Fruit fly (Drosophila melanogaster) whole organism, prepupa: ENCODE measurements around the gene Hsp60D.

ENCODE experiments used
- Blimp-1 ChIP-seq: fragments of 200-800 bp; sonication (Bioruptor generic); optimal IDR thresholded peaks from 3 replicates; lab custom pipeline; 2017; ENCODE audit warnings: missing biosample characterization, missing genetic modification characterization, mild to moderate bottlenecking, moderate library complexity, missing genetic modification reagents
- CG10631 ChIP-seq: fragments of 200-800 bp; sonication (Bioruptor generic); optimal IDR thresholded peaks from 2 replicates; lab custom pipeline; 2016; ENCODE audit warnings: missing biosample characterization, missing genetic modification characterization
- CG11762 ChIP-seq: fragments of 200-800 bp; sonication (Bioruptor generic); optimal IDR thresholded peaks from 3 replicates; lab custom pipeline; 2016; ENCODE audit warnings: missing biosample characterization, missing genetic modification characterization; ENCODE audit not compliant: insufficient read depth
- CG11902 ChIP-seq: fragments of 200-800 bp; sonication (Bioruptor generic); optimal IDR thresholded peaks from 3 replicates; lab custom pipeline; 2016; ENCODE audit warnings: missing biosample characterization, missing genetic modification characterization
- CG15336 ChIP-seq: fragments of 200-800 bp; sonication (Bioruptor generic); IDR thresholded peaks from 2 replicates; pipeline ENCODE4 v1.3.6; 2022; ENCODE audit warnings: missing biosample characterization, missing genetic modification characterization
- CG1621 ChIP-seq: fragments of 200-800 bp; sonication (Bioruptor generic); optimal IDR thresholded peaks from 3 replicates; lab custom pipeline; 2018; ENCODE audit warnings: missing biosample characterization, mild to moderate bottlenecking, missing genetic modification characterization
- CG16779 ChIP-seq: fragments of 200-800 bp; sonication (Bioruptor generic); optimal IDR thresholded peaks from 3 replicates; lab custom pipeline; 2017; ENCODE audit warnings: missing biosample characterization, mild to moderate bottlenecking, missing genetic modification characterization
- CG31627 ChIP-seq: fragments of 200-800 bp; sonication (Bioruptor generic); optimal IDR thresholded peaks from 3 replicates; lab custom pipeline; 2016; ENCODE audit warnings: missing biosample characterization, missing genetic modification characterization
- CG32006 ChIP-seq: fragments of 200-800 bp; sonication (Bioruptor generic); optimal IDR thresholded peaks from 3 replicates; lab custom pipeline; 2017; ENCODE audit warnings: missing biosample characterization, mild to moderate bottlenecking, missing genetic modification characterization
- CG34406 ChIP-seq: fragments of 200-800 bp; sonication (Bioruptor generic); optimal IDR thresholded peaks from 3 replicates; lab custom pipeline; 2016; ENCODE audit warnings: missing biosample characterization, missing genetic modification characterization
- CG3919 ChIP-seq: fragments of 200-800 bp; sonication (Bioruptor generic); optimal IDR thresholded peaks from 3 replicates; lab custom pipeline; 2016; ENCODE audit warnings: missing biosample characterization, missing genetic modification characterization
- CG4318 ChIP-seq: fragments of 200-800 bp; sonication (Bioruptor generic); optimal IDR thresholded peaks from 3 replicates; lab custom pipeline; 2017; ENCODE audit warnings: missing biosample characterization, mild to moderate bottlenecking, missing genetic modification characterization
- CG6163 ChIP-seq: fragments of 200-800 bp; sonication (Bioruptor generic); IDR thresholded peaks from 3 replicates; pipeline ENCODE4 v1.3.6; 2022; ENCODE audit warnings: missing biosample characterization, missing genetic modification characterization
- CG6276 ChIP-seq: fragments of 200-800 bp; sonication (Bioruptor generic); optimal IDR thresholded peaks from 2 replicates; lab custom pipeline; 2017; ENCODE audit warnings: missing biosample characterization, mild to moderate bottlenecking, missing genetic modification characterization
- CG6854 ChIP-seq: fragments of 200-800 bp; sonication (Bioruptor generic); optimal IDR thresholded peaks from 2 replicates; lab custom pipeline; 2017; ENCODE audit warnings: missing biosample characterization, mild to moderate bottlenecking, missing genetic modification characterization
- CG8119 ChIP-seq: fragments of 200-800 bp; sonication (Bioruptor generic); IDR thresholded peaks from 3 replicates; pipeline ENCODE4 v1.3.6; 2022; ENCODE audit warnings: missing biosample characterization, missing genetic modification characterization
- Eip75B ChIP-seq: fragments of 200-800 bp; sonication (Bioruptor generic); optimal IDR thresholded peaks from 3 replicates; lab custom pipeline; 2016; ENCODE audit warnings: missing biosample characterization, missing genetic modification characterization
- Eip78C ChIP-seq: fragments of 200-800 bp; sonication (Bioruptor generic); peaks from one replicate; lab custom pipeline; 2016; ENCODE audit warnings: missing biosample characterization, missing genetic modification characterization
- Eip93F ChIP-seq: fragments of 200-800 bp; sonication (Bioruptor generic); optimal IDR thresholded peaks from 2 replicates; lab custom pipeline; 2016; ENCODE audit warnings: missing biosample characterization, mild to moderate bottlenecking, missing genetic modification characterization
- Ets21C ChIP-seq: fragments of 200-800 bp; sonication (Bioruptor generic); optimal IDR thresholded peaks from 3 replicates; lab custom pipeline; 2016; ENCODE audit warnings: missing biosample characterization, missing genetic modification characterization
- Ets96B ChIP-seq: fragments of 200-800 bp; optimal IDR thresholded peaks from 2 replicates; lab custom pipeline; 2019; ENCODE audit warnings: missing biosample characterization, mild to moderate bottlenecking, missing genetic modification characterization, moderate library complexity
- Gug ChIP-seq: fragments of 200-800 bp; sonication (Bioruptor generic); IDR thresholded peaks from 2 replicates; pipeline ENCODE4 v1.3.6; 2022; ENCODE audit warnings: missing biosample characterization, missing genetic modification characterization
- Hr38 ChIP-seq: sonication (Bioruptor generic); optimal IDR thresholded peaks from 2 replicates; lab custom pipeline; 2016; ENCODE audit warnings: missing biosample characterization, missing genetic modification characterization
- Hr4 ChIP-seq: fragments of 200-800 bp; sonication (Bioruptor generic); optimal IDR thresholded peaks from 3 replicates; lab custom pipeline; 2016; ENCODE audit warnings: missing biosample characterization, missing genetic modification characterization
- Lpt ChIP-seq: fragments of 200-800 bp; sonication (Bioruptor generic); optimal IDR thresholded peaks from 3 replicates; lab custom pipeline; 2016; ENCODE audit warnings: missing biosample characterization, missing genetic modification characterization
- Met ChIP-seq: fragments of 200-800 bp; sonication (Bioruptor generic); optimal IDR thresholded peaks from 3 replicates; lab custom pipeline; 2016; ENCODE audit warnings: missing biosample characterization, missing genetic modification characterization
- OdsH ChIP-seq: fragments of 200-800 bp; sonication (Bioruptor generic); optimal IDR thresholded peaks from 3 replicates; lab custom pipeline; 2016; ENCODE audit warnings: missing biosample characterization, missing genetic modification characterization
- Smox ChIP-seq: fragments of 200-800 bp; sonication (Bioruptor generic); optimal IDR thresholded peaks from 3 replicates; lab custom pipeline; 2016; ENCODE audit warnings: missing biosample characterization, missing genetic modification characterization
- Sox102F ChIP-seq: fragments of 200-800 bp; sonication (Bioruptor generic); optimal IDR thresholded peaks from 2 replicates; lab custom pipeline; 2016; ENCODE audit warnings: missing biosample characterization, mild to moderate bottlenecking, missing genetic modification characterization
- Sox14 ChIP-seq: fragments of 200-800 bp; sonication (Bioruptor generic); optimal IDR thresholded peaks from 3 replicates; lab custom pipeline; 2016; ENCODE audit warnings: missing biosample characterization, missing genetic modification characterization
- Sox15 ChIP-seq: fragments of 200-800 bp; sonication (Bioruptor generic); optimal IDR thresholded peaks from 3 replicates; lab custom pipeline; 2016; ENCODE audit warnings: missing biosample characterization, missing genetic modification characterization
- achi ChIP-seq: fragments of 200-800 bp; sonication (Bioruptor generic); optimal IDR thresholded peaks from 3 replicates; lab custom pipeline; 2016; ENCODE audit warnings: missing biosample characterization, missing genetic modification characterization
- acj6 ChIP-seq: fragments of 200-800 bp; sonication (Bioruptor generic); optimal IDR thresholded peaks from 3 replicates; lab custom pipeline; 2016; ENCODE audit warnings: missing biosample characterization, missing genetic modification characterization
- cyc ChIP-seq: fragments of 200-800 bp; sonication (Bioruptor generic); optimal IDR thresholded peaks from 3 replicates; lab custom pipeline; 2016; ENCODE audit warnings: missing biosample characterization, missing genetic modification characterization
- dac ChIP-seq: fragments of 200-800 bp; sonication (Bioruptor generic); optimal IDR thresholded peaks from 2 replicates; lab custom pipeline; 2017; ENCODE audit warnings: missing biosample characterization, mild to moderate bottlenecking, missing genetic modification characterization
- dsx ChIP-seq: fragments of 200-800 bp; optimal IDR thresholded peaks from 3 replicates; lab custom pipeline; 2019; ENCODE audit warnings: missing biosample characterization, mild to moderate bottlenecking, missing genetic modification characterization, moderate library complexity; ENCODE audit not compliant: poor library complexity, severe bottlenecking
- eg ChIP-seq: fragments of 200-800 bp; sonication (Bioruptor generic); IDR thresholded peaks from 3 replicates; pipeline ENCODE4 v1.3.6; 2022; ENCODE audit warnings: missing biosample characterization, missing genetic modification characterization
- esn ChIP-seq: fragments of 200-800 bp; sonication (Bioruptor generic); optimal IDR thresholded peaks from 2 replicates; lab custom pipeline; 2016; ENCODE audit warnings: missing biosample characterization, mild to moderate bottlenecking, missing genetic modification characterization, moderate library complexity
- fd59A ChIP-seq: fragments of 200-800 bp; sonication (Bioruptor generic); optimal IDR thresholded peaks from 2 replicates; lab custom pipeline; 2017; ENCODE audit warnings: missing biosample characterization, mild to moderate bottlenecking, missing genetic modification characterization, missing genetic modification reagents
- fd85E ChIP-seq: fragments of 200-800 bp; sonication (Bioruptor generic); optimal IDR thresholded peaks from 3 replicates; lab custom pipeline; 2016; ENCODE audit warnings: missing biosample characterization, missing genetic modification characterization
- fkh ChIP-seq: fragments of 200-800 bp; sonication (Bioruptor generic); optimal IDR thresholded peaks from 3 replicates; lab custom pipeline; 2017; ENCODE audit warnings: missing biosample characterization, mild to moderate bottlenecking, missing genetic modification characterization, moderate library complexity
- net ChIP-seq: fragments of 200-800 bp; sonication (Bioruptor generic); optimal IDR thresholded peaks from 3 replicates; lab custom pipeline; 2016; ENCODE audit warnings: missing biosample characterization, missing genetic modification characterization
- pdm3 ChIP-seq: fragments of 200-800 bp; sonication (Bioruptor generic); optimal IDR thresholded peaks from 3 replicates; lab custom pipeline; 2016; ENCODE audit warnings: missing biosample characterization, missing genetic modification characterization
- salr ChIP-seq, 2 experiments: fragments of 200-800 bp; sonication (Bioruptor generic); optimal IDR thresholded peaks; 3 replicates each; lab custom pipeline; 2016 to 2018; ENCODE audit warnings: missing biosample characterization in 2 of 2, missing genetic modification characterization in 2 of 2, mild to moderate bottlenecking in 1 of 2
- spab ChIP-seq: fragments of 200-800 bp; sonication (Bioruptor generic); optimal IDR thresholded peaks from 2 replicates; lab custom pipeline; 2017; ENCODE audit warnings: missing biosample characterization, mild to moderate bottlenecking, missing genetic modification characterization, missing genetic modification reagents
- ss ChIP-seq, 2 experiments: fragments of 200-800 bp; sonication (Bioruptor generic); optimal IDR thresholded peaks; 2 replicates in 1 of 2; 3 replicates in 1 of 2; lab custom pipeline; 2017 to 2018; ENCODE audit warnings: mild to moderate bottlenecking in 2 of 2, missing biosample characterization in 2 of 2, missing genetic modification characterization in 2 of 2, moderate library complexity in 1 of 2
- svp ChIP-seq: fragments of 200-800 bp; sonication (Bioruptor generic); peaks from one replicate; lab custom pipeline; 2016; ENCODE audit warnings: missing biosample characterization, missing genetic modification characterization
- vri ChIP-seq: fragments of 200-800 bp; sonication (Bioruptor generic); optimal IDR thresholded peaks from 3 replicates; lab custom pipeline; 2016; ENCODE audit warnings: missing biosample characterization, mild to moderate bottlenecking, missing genetic modification characterization

Gene Hsp60D

DNA sequence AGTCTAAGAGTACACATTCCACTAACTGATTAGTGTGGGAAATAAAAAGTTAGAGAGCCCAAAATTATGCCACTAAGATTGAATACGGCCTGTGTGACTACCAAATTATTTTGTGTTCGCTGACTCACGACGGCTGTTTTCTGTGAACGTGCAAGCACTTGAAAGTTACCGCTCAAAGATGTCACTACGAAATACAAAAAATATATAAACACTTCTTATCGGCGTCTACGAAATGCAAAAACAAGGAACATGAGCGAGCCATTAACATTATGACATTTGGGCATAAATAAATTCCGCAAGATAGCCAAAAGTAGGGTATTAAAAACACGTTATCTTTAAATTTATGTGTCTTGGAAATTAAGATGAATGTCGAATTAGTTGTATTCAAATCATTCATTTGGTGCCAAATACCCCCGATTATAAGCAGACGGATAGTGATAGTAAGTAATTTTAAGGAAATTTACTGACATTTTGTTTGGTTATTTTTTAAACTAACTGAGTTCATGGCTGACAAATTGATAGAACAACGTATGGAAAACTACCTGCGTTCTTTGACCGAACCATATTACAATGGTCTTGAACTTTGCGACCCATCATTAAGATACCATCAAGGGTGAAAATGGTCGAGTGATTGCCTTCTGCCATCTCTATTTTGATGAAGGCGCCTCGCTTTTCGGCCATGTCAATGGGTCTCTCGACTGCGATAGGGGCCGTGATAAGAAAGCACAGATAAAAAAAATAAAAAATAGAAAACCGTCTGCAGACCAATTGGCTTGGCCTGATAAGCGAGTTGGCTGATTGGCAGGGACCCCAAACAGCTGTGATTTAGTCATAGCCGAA is 14.3 kb downstream of the Hsp60D start, which contains the start of gene Tehao:
Gene Tehao (plus strand): TSS at position 828 of the 840 bp plus-strand sequence.
- TF ChIP-seq Sox14 (GFP tag; lab: Kevin White, UChicago): no peak
- TF ChIP-seq vri (GFP tag; lab: Kevin White, UChicago): peak; percentile 60
- peak; percentile 78 for TF ChIP-seq svp (GFP tag; lab: Kevin White, UChicago)

DNA sequence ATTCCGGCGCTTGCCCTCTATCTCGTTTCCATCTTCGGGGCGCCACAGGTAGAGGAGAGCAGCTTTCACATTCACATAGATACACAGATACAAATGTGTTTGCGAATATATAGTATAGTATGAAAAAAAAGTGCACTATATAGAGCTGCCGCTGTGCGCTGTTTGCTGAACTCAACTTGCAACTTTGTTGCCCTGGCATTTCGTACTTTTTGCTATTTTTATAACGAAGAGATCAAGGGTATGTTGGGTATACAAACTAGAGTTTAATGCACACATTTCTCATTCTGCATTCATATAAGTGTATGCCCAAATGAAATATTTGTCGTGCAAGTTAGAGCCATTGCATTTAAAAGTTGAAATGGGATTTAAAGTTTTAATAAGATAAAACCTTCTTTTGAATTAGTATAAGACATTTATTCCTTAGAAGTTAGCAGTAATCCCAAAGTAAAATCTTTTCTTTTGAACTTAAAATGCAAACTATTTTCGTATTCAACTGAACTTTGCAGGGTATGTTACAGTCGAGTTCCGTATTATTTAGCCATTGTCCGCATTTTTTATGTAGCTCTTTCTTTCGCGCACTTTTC is 18.3 kb downstream of the Hsp60D start:
- TF ChIP-seq ss (GFP tag; optimal IDR thresholded peaks at IDR 0.05; lab: Kevin White, UChicago): no peak
- TF ChIP-seq Ets96B (tag; lab: Kevin White, UChicago): no peak
- peak; percentile 13 for TF ChIP-seq OdsH (GFP tag; lab: Kevin White, UChicago)
- TF ChIP-seq acj6 (GFP tag; lab: Kevin White, UChicago): peak; percentile 4
- no peak for TF ChIP-seq Sox102F (GFP tag; lab: Kevin White, UChicago)
- TF ChIP-seq Hr38 (GFP tag; lab: Kevin White, UChicago): no peak
- no peak for TF ChIP-seq Ets21C (GFP tag; lab: Kevin White, UChicago)
- peak; percentile 61 for TF ChIP-seq CG8119 (GFP tag; lab: Robert Waterston, UW)
- TF ChIP-seq CG16779 (tag; lab: Kevin White, UChicago): no peak
- no peak for TF ChIP-seq CG6163 (GFP tag; lab: Robert Waterston, UW)
- no peak for TF ChIP-seq Sox15 (GFP tag; lab: Kevin White, UChicago)
- TF ChIP-seq net (GFP tag; lab: Kevin White, UChicago): no peak
- TF ChIP-seq CG34406: no peak
- TF ChIP-seq spab: no peak
- peak; percentile 92 for TF ChIP-seq dsx
- TF ChIP-seq dac (GFP tag; lab: Kevin White, UChicago): no peak
- no peak for TF ChIP-seq esn (GFP tag; lab: Kevin White, UChicago)
- no peak for TF ChIP-seq achi (GFP tag; lab: Kevin White, UChicago)
- TF ChIP-seq CG11762 (GFP tag; lab: Kevin White, UChicago): no peak
- TF ChIP-seq eg: no peak
- no peak for TF ChIP-seq CG31627 (GFP tag; lab: Kevin White, UChicago)
- TF ChIP-seq Eip75B (GFP tag; lab: Kevin White, UChicago): peak; percentile 9
- no peak for TF ChIP-seq CG6854 (GFP tag; lab: Kevin White, UChicago)
- no peak for TF ChIP-seq CG10631 (GFP tag; lab: Kevin White, UChicago)
- TF ChIP-seq CG1621: no peak
- TF ChIP-seq Hr4 (GFP tag; lab: Kevin White, UChicago): peak; percentile 63
- no peak for TF ChIP-seq Eip78C
- no peak for TF ChIP-seq Blimp-1 (GFP tag; lab: Kevin White, UChicago)
- no peak for TF ChIP-seq Gug (GFP tag; lab: Robert Waterston, UW)
- no peak for TF ChIP-seq pdm3 (GFP tag; lab: Kevin White, UChicago)
- no peak for TF ChIP-seq Met (GFP tag; lab: Kevin White, UChicago)
- TF ChIP-seq CG6276 (GFP tag; lab: Kevin White, UChicago): peak; percentile 35
- no peak for TF ChIP-seq Smox (GFP tag; lab: Kevin White, UChicago)
- TF ChIP-seq Eip93F (GFP tag; lab: Kevin White, UChicago): no peak
- TF ChIP-seq CG4318 (GFP tag; lab: Kevin White, UChicago): peak; percentile 5
- no peak for TF ChIP-seq CG3919 (GFP tag; lab: Kevin White, UChicago)
- TF ChIP-seq fd59A (GFP tag; lab: Kevin White, UChicago): no peak
- TF ChIP-seq salr (GFP tag; optimal IDR thresholded peaks at IDR 0.05; lab: Kevin White, UChicago): peak in 1 of 2 experiments; percentile 44
- peak; percentile 27 for TF ChIP-seq Lpt (GFP tag; lab: Kevin White, UChicago)
- no peak for TF ChIP-seq fkh (GFP tag; lab: Kevin White, UChicago)
- 0 out of 2 replicates have a peak, but pooled peaks have one; percentile 43 for TF ChIP-seq CG15336 (GFP tag; lab: Robert Waterston, UW)
- TF ChIP-seq CG32006 (GFP tag; lab: Kevin White, UChicago): peak; percentile 61
- no peak for TF ChIP-seq cyc (GFP tag; lab: Kevin White, UChicago)
- TF ChIP-seq fd85E: no peak
- no peak for TF ChIP-seq Sox14 (GFP tag; lab: Kevin White, UChicago)
- TF ChIP-seq CG11902 (GFP tag; lab: Kevin White, UChicago): no peak
